Worm (Caenorhabditis elegans): ENCODE measurements around the gene C17H12.3.
A peak's percentile ranks its signal among the peaks of the same experiment; 100 is the strongest.

C17H12.3 gene

ce11 chrIV:6790438-6791124, 4.8 kb downstream of the C17H12.3 start, which contains the start of the genes C17H12.2 and vha-8:
Gene C17H12.2 (minus strand): TSS chrIV:6790488.
Gene vha-8 (plus strand): TSS chrIV:6791074.
- TF ChIP-seq sptf-1 (tag; optimal IDR thresholded peaks at IDR 0.05) (peak; percentile 74), ztf-11 (tag; optimal IDR thresholded peaks at IDR 0.05) (peak; percentile 36), elt-1 (tag; optimal IDR thresholded peaks at IDR 0.05; ENCODE audit: borderline replicate concordance, insufficient read depth) (peak; percentile 34), unc-120 (tag; optimal IDR thresholded peaks at IDR 0.05; ENCODE audit: poor library complexity, severe bottlenecking) (peak; percentile 93), ceh-43 (GFP tag; optimal IDR thresholded peaks at IDR 0.05) (no peak), ham-2 (GFP tag; optimal IDR thresholded peaks at IDR 0.05) (peak; percentile 30), flh-1 (GFP tag; optimal IDR thresholded peaks at IDR 0.05) (no peak), nhr-2 (tag; optimal IDR thresholded peaks at IDR 0.05) (peak; percentile 44), mls-2 (tag; optimal IDR thresholded peaks at IDR 0.05) (peak; percentile 31), nhr-12 (tag; optimal IDR thresholded peaks at IDR 0.05) (no peak), nhr-28 (tag; optimal IDR thresholded peaks at IDR 0.05) (no peak), lin-13 (tag; optimal IDR thresholded peaks at IDR 0.05) (peak; percentile 82), ceh-39 (tag; optimal IDR thresholded peaks at IDR 0.05) (peak; percentile 85), cnd-1 (tag; optimal IDR thresholded peaks at IDR 0.05) (peak; percentile 40), mep-1 (tag; optimal IDR thresholded peaks at IDR 0.05) (peak; percentile 99), ceh-83 (GFP tag; optimal IDR thresholded peaks at IDR 0.05) (no peak), lin-32 (GFP tag; optimal IDR thresholded peaks at IDR 0.05) (no peak), pha-4 (tag; optimal IDR thresholded peaks at IDR 0.05) (peak; percentile 70), elt-3 (tag; optimal IDR thresholded peaks at IDR 0.05) (peak; percentile 41), hlh-1 (tag; optimal IDR thresholded peaks at IDR 0.05) (peak; percentile 75), unc-62 (GFP tag; optimal IDR thresholded peaks at IDR 0.05) (peak; percentile 91), zip-8 (tag; optimal IDR thresholded peaks at IDR 0.05) (no peak), mab-5 (tag; optimal IDR thresholded peaks at IDR 0.05) (peak; percentile 35), blmp-1 (tag; optimal IDR thresholded peaks at IDR 0.05) (peak; percentile 43), snpc-4 (tag; optimal IDR thresholded peaks at IDR 0.05) (no peak), drap-1 (GFP tag; optimal IDR thresholded peaks at IDR 0.05) (peak; percentile 57), tbx-8 (GFP tag; optimal IDR thresholded peaks at IDR 0.05) (no peak), bed-3 (GFP tag; optimal IDR thresholded peaks at IDR 0.05) (no peak), ces-1 (GFP tag; optimal IDR thresholded peaks at IDR 0.05) (peak; percentile 78), M03D4.4 (tag; optimal IDR thresholded peaks at IDR 0.05) (no peak), nhr-76 (tag; optimal IDR thresholded peaks at IDR 0.05) (no peak), unc-39 (tag; optimal IDR thresholded peaks at IDR 0.05) (no peak), nhr-237 (tag; optimal IDR thresholded peaks at IDR 0.05) (peak; percentile 95), lsy-2 (tag; optimal IDR thresholded peaks at IDR 0.05) (peak; percentile 82), sem-2 (GFP tag; optimal IDR thresholded peaks at IDR 0.05) (no peak)

ce11 chrIV:6789950-6790349, 5.5 kb downstream of the C17H12.3 start:
- TF ChIP-seq mep-1 (tag; optimal IDR thresholded peaks at IDR 0.05): no peak
- no peak for TF ChIP-seq nhr-28 (tag; optimal IDR thresholded peaks at IDR 0.05)
- no peak for TF ChIP-seq snpc-4 (tag; optimal IDR thresholded peaks at IDR 0.05)
- TF ChIP-seq elt-1 (tag; optimal IDR thresholded peaks at IDR 0.05; ENCODE audit: borderline replicate concordance, insufficient read depth): no peak
- no peak for TF ChIP-seq lsy-2 (tag; optimal IDR thresholded peaks at IDR 0.05)
- no peak for TF ChIP-seq ceh-83 (GFP tag; optimal IDR thresholded peaks at IDR 0.05)
- TF ChIP-seq elt-3 (tag; optimal IDR thresholded peaks at IDR 0.05): no peak
- no peak for TF ChIP-seq sem-2 (GFP tag; optimal IDR thresholded peaks at IDR 0.05)
- TF ChIP-seq bed-3 (GFP tag; optimal IDR thresholded peaks at IDR 0.05): no peak
- TF ChIP-seq ceh-39 (tag; optimal IDR thresholded peaks at IDR 0.05): no peak
- no peak for TF ChIP-seq lin-32 (GFP tag; optimal IDR thresholded peaks at IDR 0.05)

ce11 chrIV:6785873-6786272, 9.6 kb downstream of the C17H12.3 start:
- no peak for TF ChIP-seq pha-4 (tag; optimal IDR thresholded peaks at IDR 0.05)
- TF ChIP-seq ceh-39 (tag; optimal IDR thresholded peaks at IDR 0.05): no peak
- TF ChIP-seq ces-1 (GFP tag; optimal IDR thresholded peaks at IDR 0.05): peak; percentile 35
- no peak for TF ChIP-seq mls-2 (tag; optimal IDR thresholded peaks at IDR 0.05)
- TF ChIP-seq tbx-8 (GFP tag; optimal IDR thresholded peaks at IDR 0.05): no peak
- no peak for TF ChIP-seq flh-1 (GFP tag; optimal IDR thresholded peaks at IDR 0.05)
- TF ChIP-seq ham-2 (GFP tag; optimal IDR thresholded peaks at IDR 0.05): no peak
- no peak for TF ChIP-seq elt-1 (tag; optimal IDR thresholded peaks at IDR 0.05; ENCODE audit: borderline replicate concordance, insufficient read depth)
- TF ChIP-seq lin-13 (tag; optimal IDR thresholded peaks at IDR 0.05): no peak
- no peak for TF ChIP-seq nhr-2 (tag; optimal IDR thresholded peaks at IDR 0.05)
- TF ChIP-seq nhr-12 (tag; optimal IDR thresholded peaks at IDR 0.05): no peak
- no peak for TF ChIP-seq ceh-43 (GFP tag; optimal IDR thresholded peaks at IDR 0.05)
- TF ChIP-seq mep-1 (tag; optimal IDR thresholded peaks at IDR 0.05): peak; percentile 25
- TF ChIP-seq ceh-83 (GFP tag; optimal IDR thresholded peaks at IDR 0.05): no peak
- no peak for TF ChIP-seq bed-3 (GFP tag; optimal IDR thresholded peaks at IDR 0.05)
- no peak for TF ChIP-seq hlh-1 (tag; optimal IDR thresholded peaks at IDR 0.05)
- no peak for TF ChIP-seq nhr-76 (tag; optimal IDR thresholded peaks at IDR 0.05)
- peak; percentile 49 for TF ChIP-seq nhr-237 (tag; optimal IDR thresholded peaks at IDR 0.05)
- peak; percentile 80 for TF ChIP-seq unc-120 (tag; optimal IDR thresholded peaks at IDR 0.05; ENCODE audit: poor library complexity, severe bottlenecking)
- TF ChIP-seq sem-2 (GFP tag; optimal IDR thresholded peaks at IDR 0.05): no peak
- no peak for TF ChIP-seq cnd-1 (tag; optimal IDR thresholded peaks at IDR 0.05)
- TF ChIP-seq ztf-11 (tag; optimal IDR thresholded peaks at IDR 0.05): no peak
- no peak for TF ChIP-seq elt-3 (tag; optimal IDR thresholded peaks at IDR 0.05)
- no peak for TF ChIP-seq unc-62 (GFP tag; optimal IDR thresholded peaks at IDR 0.05)
